Worm (Caenorhabditis elegans): ENCODE data around the gene srt-33.
A peak's percentile ranks its signal among the peaks of the same experiment; 100 is the strongest.

Gene srt-33

ce11 chrV:14279777-14280176, at the start of gene srt-33:
Gene srt-33 (minus strand): TSS chrV:14279877.
- TF ChIP-seq hpl-2 (GFP tag; optimal IDR thresholded peaks at IDR 0.05): no peak
- no peak for TF ChIP-seq ceh-90 (tag; optimal IDR thresholded peaks at IDR 0.05)
- TF ChIP-seq unc-62 (GFP tag; optimal IDR thresholded peaks at IDR 0.05): no peak
- no peak for TF ChIP-seq C04F5.9 (tag; optimal IDR thresholded peaks at IDR 0.05)
- TF ChIP-seq unc-98 (GFP tag; IDR thresholded peaks at IDR 0.05): no peak
- TF ChIP-seq lin-39 (tag; optimal IDR thresholded peaks at IDR 0.05): no peak
- TF ChIP-seq lin-14 (GFP tag; optimal IDR thresholded peaks at IDR 0.05): no peak
- no peak for TF ChIP-seq tlp-1 (tag; optimal IDR thresholded peaks at IDR 0.05)
- no peak for TF ChIP-seq ets-5 (GFP tag; IDR thresholded peaks at IDR 0.05)
- no peak for TF ChIP-seq nhr-71 (tag; optimal IDR thresholded peaks at IDR 0.05)
- no peak for TF ChIP-seq zag-1 (tag; optimal IDR thresholded peaks at IDR 0.05)
- no peak for TF ChIP-seq irx-1 (tag; optimal IDR thresholded peaks at IDR 0.05)
- TF ChIP-seq lir-3 (tag; optimal IDR thresholded peaks at IDR 0.05; ENCODE audit: poor library complexity): no peak
- TF ChIP-seq ama-1 (optimal IDR thresholded peaks at IDR 0.05): no peak
- TF ChIP-seq ztf-11 (tag; optimal IDR thresholded peaks at IDR 0.05): no peak
- TF ChIP-seq isw-1 (GFP tag; IDR thresholded peaks at IDR 0.05): no peak
- TF ChIP-seq snpc-4 (tag; optimal IDR thresholded peaks at IDR 0.05): no peak
- no peak for TF ChIP-seq xbp-1 (tag; optimal IDR thresholded peaks at IDR 0.05)

DNA sequence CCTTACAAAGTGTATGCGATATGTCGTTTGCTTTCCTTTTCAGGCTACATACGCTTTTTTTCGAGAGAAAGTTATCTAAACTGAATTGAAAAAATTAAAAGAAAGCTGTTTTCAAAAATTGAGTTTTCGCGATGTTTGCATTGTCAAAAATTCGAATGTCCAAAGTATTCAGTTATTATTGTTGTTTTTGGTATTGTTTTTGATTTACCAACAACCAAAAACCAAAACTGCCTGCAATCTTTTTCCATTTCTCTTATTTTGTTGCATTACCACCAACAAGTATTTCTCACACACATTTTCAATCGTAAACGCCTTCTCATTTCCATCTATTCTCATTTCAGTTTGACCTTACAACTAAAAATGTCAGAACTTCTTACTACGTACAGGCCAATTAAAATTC, 49.1 kb upstream of the srt-33 start, which contains the start of gene pepm-1:
TSS of gene pepm-1 (plus strand) at position 301 of the 400 bp plus-strand sequence.
- TF ChIP-seq blmp-1 (tag; optimal IDR thresholded peaks at IDR 0.05) (peak; percentile 13), lin-14 (GFP tag; optimal IDR thresholded peaks at IDR 0.05) (no peak), dpl-1 (GFP tag; optimal IDR thresholded peaks at IDR 0.05) (no peak), sox-4 (tag; optimal IDR thresholded peaks at IDR 0.05) (no peak)

DNA sequence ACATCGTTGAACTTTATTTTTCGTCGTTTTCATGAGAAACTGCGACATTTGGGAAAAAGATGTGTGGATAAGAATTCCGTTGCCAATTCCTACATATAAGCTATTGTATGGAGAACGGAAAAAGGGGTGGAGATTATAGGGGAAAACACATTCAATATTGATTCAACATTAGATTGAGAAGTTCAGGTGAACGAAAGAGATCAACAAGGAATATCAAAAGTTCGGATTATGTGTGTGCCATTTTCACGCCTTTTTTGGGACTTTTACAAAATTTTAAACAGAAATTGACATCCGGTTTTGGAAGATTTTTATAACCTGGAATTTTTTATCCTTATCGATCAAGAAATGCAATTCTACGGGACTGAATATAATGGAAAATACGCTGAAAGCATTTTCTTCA, 48.1 kb upstream of the srt-33 start, which contains the start of gene F47B8.5:
TSS of gene F47B8.5 (minus strand) at position 101 of the 400 bp plus-strand sequence.
- TF ChIP-seq elt-3 (tag; optimal IDR thresholded peaks at IDR 0.05): no peak
- no peak for TF ChIP-seq lsy-2 (tag; optimal IDR thresholded peaks at IDR 0.05)
- TF ChIP-seq fkh-4 (tag; optimal IDR thresholded peaks at IDR 0.05; ENCODE audit: borderline replicate concordance): no peak
- TF ChIP-seq sup-37 (GFP tag; optimal IDR thresholded peaks at IDR 0.05): no peak
- no peak for TF ChIP-seq ama-1 (optimal IDR thresholded peaks at IDR 0.05)
- no peak for TF ChIP-seq nhr-47 (tag; optimal IDR thresholded peaks at IDR 0.05)
- no peak for TF ChIP-seq fkh-8 (tag; optimal IDR thresholded peaks at IDR 0.05)
- TF ChIP-seq nhr-12 (tag; optimal IDR thresholded peaks at IDR 0.05): no peak
- no peak for TF ChIP-seq rnt-1 (tag; optimal IDR thresholded peaks at IDR 0.05)
- no peak for TF ChIP-seq nhr-11 (tag; optimal IDR thresholded peaks at IDR 0.05)
- TF ChIP-seq skn-1 (tag; optimal IDR thresholded peaks at IDR 0.05): no peak
- TF ChIP-seq lin-39 (tag; optimal IDR thresholded peaks at IDR 0.05): no peak
- TF ChIP-seq unc-62 (GFP tag; optimal IDR thresholded peaks at IDR 0.05): no peak
- no peak for TF ChIP-seq vab-15 (tag; optimal IDR thresholded peaks at IDR 0.05)
- TF ChIP-seq zip-4 (GFP tag; optimal IDR thresholded peaks at IDR 0.05): no peak
- no peak for TF ChIP-seq zag-1 (tag; optimal IDR thresholded peaks at IDR 0.05)
- no peak for TF ChIP-seq tbx-2 (tag; optimal IDR thresholded peaks at IDR 0.05)
- no peak for TF ChIP-seq snu-23 (GFP tag; optimal IDR thresholded peaks at IDR 0.05)
- TF ChIP-seq snpc-4 (tag; optimal IDR thresholded peaks at IDR 0.05): no peak

ce11 chrV:14324502-14325467, 45.1 kb upstream of the srt-33 start, which contains the start of the genes F47B8.4 and F47B8.18:
Gene F47B8.4 (minus strand): TSS chrV:14324673.
Gene F47B8.18 (minus strand): TSS chrV:14325464.
- no peak for TF ChIP-seq snpc-4 (tag; optimal IDR thresholded peaks at IDR 0.05)
- TF ChIP-seq ceh-8 (GFP tag; optimal IDR thresholded peaks at IDR 0.05): peak; percentile 83

Measured in whole organism, L1 larva.